Worm (Caenorhabditis elegans) whole organism, late embryonic: ENCODE measurements around the gene M04B2.7.

ENCODE experiments used
- dve-1 ChIP-seq: sonication (generic microtip); optimal IDR thresholded peaks from 2 replicates; lab custom pipeline; 2017; ENCODE audit warnings: antibody characterized with exemption, mild to moderate bottlenecking, missing genetic modification characterization, missing compliant biosample characterization
- gmeb-2 ChIP-seq: sonication (generic microtip); optimal IDR thresholded peaks from 2 replicates; lab custom pipeline; 2016; ENCODE audit warnings: missing genetic modification characterization, inconsistent platforms, missing compliant biosample characterization

DNA sequence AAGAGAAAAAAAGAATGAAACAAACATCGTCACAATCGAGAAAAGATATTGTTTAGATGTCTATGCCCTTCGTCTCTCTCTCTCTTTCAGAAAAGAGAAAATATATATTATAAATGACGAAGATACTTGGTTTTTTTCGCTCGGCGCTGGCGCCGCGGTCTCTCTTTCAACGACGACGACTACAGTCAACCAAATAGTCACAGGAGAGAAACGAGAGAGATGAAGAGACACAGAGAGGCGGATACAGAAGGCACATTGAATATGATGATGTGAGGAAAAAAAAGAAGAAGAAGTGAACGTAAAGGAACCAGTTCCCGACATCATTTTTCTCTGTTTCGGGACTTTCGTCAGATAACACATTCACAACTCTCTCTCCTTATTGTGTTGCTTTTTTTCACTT is 57.1 kb downstream of the M04B2.7 start:
- TF ChIP-seq dve-1 (tag; lab: Kevin White, UChicago) (no peak), gmeb-2 (tag; lab: Kevin White, UChicago) (no peak)
